Worm (Caenorhabditis elegans) whole organism, mixed stage, embryonic: ENCODE measurements around the gene rsp-8.

Experiments used
- ces-1 ChIP-seq: fragments of 150-350 bp; optimal IDR thresholded peaks from 2 replicates; lab custom pipeline; 2014; ENCODE audit warnings: missing biosample characterization, missing genetic modification reagents, missing genetic modification characterization
- cnd-1 ChIP-seq: fragments of 200-800 bp; sonication (Bioruptor generic); optimal IDR thresholded peaks from 2 replicates; lab custom pipeline; 2018; ENCODE audit warnings: mild to moderate bottlenecking, missing genetic modification characterization, missing compliant biosample characterization
- elt-3 ChIP-seq: fragments of 150-350 bp; optimal IDR thresholded peaks from 2 replicates; lab custom pipeline; 2014; ENCODE audit warnings: missing biosample characterization, missing genetic modification characterization
- hlh-1 ChIP-seq: fragments of 150-350 bp; optimal IDR thresholded peaks from 2 replicates; lab custom pipeline; 2014; ENCODE audit warnings: missing biosample characterization, missing genetic modification reagents, missing genetic modification characterization
- lin-13 ChIP-seq: fragments of 150-350 bp; optimal IDR thresholded peaks from 2 replicates; lab custom pipeline; 2014; ENCODE audit warnings: missing biosample characterization, missing genetic modification characterization
- mab-5 ChIP-seq: fragments of 150-350 bp; optimal IDR thresholded peaks from 2 replicates; lab custom pipeline; 2014; ENCODE audit warnings: missing biosample characterization, missing genetic modification characterization
- nhr-12 ChIP-seq: fragments of 150-350 bp; optimal IDR thresholded peaks from 2 replicates; lab custom pipeline; 2014; ENCODE audit warnings: missing biosample characterization, missing genetic modification characterization
- nhr-76 ChIP-seq: sonication (generic microtip); optimal IDR thresholded peaks from 2 replicates; lab custom pipeline; 2017; ENCODE audit warnings: missing biosample characterization, missing genetic modification characterization
- sptf-1 ChIP-seq: sonication (generic microtip); optimal IDR thresholded peaks from 2 replicates; lab custom pipeline; 2017; ENCODE audit warnings: mild to moderate bottlenecking, missing genetic modification characterization, moderate library complexity, missing compliant biosample characterization
- tbx-8 ChIP-seq: fragments of 200-800 bp; sonication (Bioruptor generic); optimal IDR thresholded peaks from 2 replicates; lab custom pipeline; 2018; ENCODE audit warnings: mild to moderate bottlenecking, missing genetic modification characterization, moderate library complexity, missing compliant biosample characterization
- unc-39 ChIP-seq: fragments of 150-350 bp; optimal IDR thresholded peaks from 2 replicates; lab custom pipeline; 2014; ENCODE audit warnings: missing biosample characterization, missing genetic modification characterization

- no peak for TF ChIP-seq lin-13 (tag; lab: Kevin White, UChicago)
- TF ChIP-seq nhr-76 (tag; lab: Kevin White, UChicago) = no peak
- TF ChIP-seq ces-1 (GFP tag; lab: Kevin White, UChicago) = no peak
- TF ChIP-seq mab-5 (tag; lab: Kevin White, UChicago) = no peak
- no peak for TF ChIP-seq tbx-8 (GFP tag; lab: Kevin White, UChicago)
- no peak for TF ChIP-seq nhr-12 (tag; lab: Kevin White, UChicago)
- TF ChIP-seq unc-39 (tag; lab: Kevin White, UChicago) = no peak
- TF ChIP-seq elt-3 = no peak
- TF ChIP-seq sptf-1 (tag; lab: Kevin White, UChicago) = no peak
- TF ChIP-seq hlh-1 (tag; lab: Kevin White, UChicago) = no peak
- no peak for TF ChIP-seq cnd-1 (tag; lab: Kevin White, UChicago)
These were observed 7.2 kb downstream of the rsp-8 start for ce11 chrIII:11833449-11833848.
